Worm (Caenorhabditis elegans): Measurements from ENCODE around the gene pho-10.

ce11 chrII:9916177-9916576 is 4.2 kb downstream of the pho-10 start, which contains the start of gene F26C11.4:
- TF ChIP-seq elt-4 (tag; optimal IDR thresholded peaks at IDR 0.05) (no peak), tbx-2 (tag; optimal IDR thresholded peaks at IDR 0.05) (no peak), pax-1 (tag; optimal IDR thresholded peaks at IDR 0.05) (no peak), mec-3 (tag; optimal IDR thresholded peaks at IDR 0.05; ENCODE audit: borderline replicate concordance) (no peak), ceh-9 (tag; optimal IDR thresholded peaks at IDR 0.05) (no peak), nfya-1 (tag; optimal IDR thresholded peaks at IDR 0.05) (no peak), F13H6.1 (tag; optimal IDR thresholded peaks at IDR 0.05) (no peak), dve-1 (tag; optimal IDR thresholded peaks at IDR 0.05) (no peak), tbx-7 (tag; optimal IDR thresholded peaks at IDR 0.05) (no peak)
